Fruit fly (Drosophila melanogaster) whole organism, embryonic: ENCODE measurements around the gene CG16985.

ENCODE experiments used
- CG10543 ChIP-seq: fragments of 200-800 bp; sonication (Bioruptor generic); optimal IDR thresholded peaks from 3 replicates; lab custom pipeline; 2017; ENCODE audit warnings: missing biosample characterization, mild to moderate bottlenecking, missing genetic modification characterization, moderate library complexity
- CG10979 ChIP-seq: fragments of 200-800 bp; sonication (Bioruptor generic); optimal IDR thresholded peaks from 2 replicates; lab custom pipeline; 2018; ENCODE audit warnings: missing biosample characterization, mild to moderate bottlenecking, missing genetic modification characterization, moderate library complexity
- CG11695 ChIP-seq: fragments of 200-800 bp; sonication (Bioruptor generic); IDR thresholded peaks from 3 replicates; pipeline ENCODE4 v1.3.6; 2022; ENCODE audit warnings: missing biosample characterization, missing genetic modification characterization
- CG12155 ChIP-seq: fragments of 200-800 bp; sonication (Bioruptor generic); optimal IDR thresholded peaks from 3 replicates; lab custom pipeline; 2016; ENCODE audit warnings: missing biosample characterization, missing genetic modification characterization
- CG13296 ChIP-seq: fragments of 200-800 bp; sonication (Bioruptor generic); optimal IDR thresholded peaks from 3 replicates; lab custom pipeline; 2018; ENCODE audit warnings: missing biosample characterization, mild to moderate bottlenecking, missing genetic modification characterization
- CG14014 ChIP-seq: fragments of 200-800 bp; sonication (Bioruptor generic); IDR thresholded peaks from 2 replicates; pipeline ENCODE4 v1.3.6; 2022; ENCODE audit warnings: missing biosample characterization, missing genetic modification characterization
- CG1603 ChIP-seq: fragments of 200-800 bp; sonication (Bioruptor generic); optimal IDR thresholded peaks from 2 replicates; lab custom pipeline; 2019; ENCODE audit warnings: missing biosample characterization, mild to moderate bottlenecking, missing genetic modification characterization, moderate library complexity
- CG30020 ChIP-seq: fragments of 200-800 bp; optimal IDR thresholded peaks from 2 replicates; lab custom pipeline; 2019; ENCODE audit warnings: missing biosample characterization, mild to moderate bottlenecking, missing genetic modification characterization, moderate library complexity
- CG30403 ChIP-seq: fragments of 200-800 bp; sonication (Bioruptor generic); optimal IDR thresholded peaks from 3 replicates; lab custom pipeline; 2016; ENCODE audit warnings: missing biosample characterization, missing genetic modification characterization
- CG34422 ChIP-seq: fragments of 200-800 bp; sonication (Bioruptor generic); IDR thresholded peaks from 3 replicates; pipeline ENCODE4 v1.3.6; 2022; ENCODE audit warnings: missing biosample characterization, missing genetic modification characterization
- CG4282 ChIP-seq: fragments of 200-800 bp; sonication (Bioruptor generic); optimal IDR thresholded peaks from 2 replicates; lab custom pipeline; 2016; ENCODE audit warnings: missing biosample characterization, missing genetic modification characterization
- CG6272 ChIP-seq: fragments of 200-800 bp; sonication (Bioruptor generic); IDR thresholded peaks from 2 replicates; pipeline ENCODE4 v1.3.6; 2022; ENCODE audit warnings: missing biosample characterization, missing genetic modification characterization
- CG6683 ChIP-seq: fragments of 200-800 bp; sonication (Bioruptor generic); optimal IDR thresholded peaks from 2 replicates; lab custom pipeline; 2017; ENCODE audit warnings: missing biosample characterization, mild to moderate bottlenecking, missing genetic modification characterization, missing genetic modification reagents
- CG6689 ChIP-seq: fragments of 200-800 bp; sonication (Bioruptor generic); IDR thresholded peaks from 2 replicates; pipeline ENCODE4 v1.3.6; 2022; ENCODE audit warnings: missing biosample characterization, missing genetic modification characterization
- CG7745 ChIP-seq: fragments of 200-800 bp; sonication (Bioruptor generic); optimal IDR thresholded peaks from 2 replicates; lab custom pipeline; 2018; ENCODE audit warnings: missing biosample characterization, mild to moderate bottlenecking, missing genetic modification characterization, moderate library complexity
- CG7963 ChIP-seq: fragments of 200-800 bp; sonication (Bioruptor generic); IDR thresholded peaks from 3 replicates; pipeline ENCODE4 v1.3.6; 2022; ENCODE audit warnings: missing biosample characterization, missing genetic modification characterization; ENCODE audit not compliant: partially characterized antibody
- CTCF ChIP-seq: fragments of 200-800 bp; sonication (Bioruptor generic); optimal IDR thresholded peaks from 2 replicates; lab custom pipeline; 2017; ENCODE audit warnings: missing biosample characterization, mild to moderate bottlenecking, missing genetic modification characterization, moderate library complexity
- Elba2 ChIP-seq: fragments of 200-800 bp; sonication (Bioruptor generic); optimal IDR thresholded peaks from 3 replicates; lab custom pipeline; 2016; ENCODE audit warnings: missing biosample characterization, missing genetic modification characterization
- HLHmδ ChIP-seq: fragments of 200-800 bp; sonication (Bioruptor generic); optimal IDR thresholded peaks from 2 replicates; lab custom pipeline; 2018; ENCODE audit warnings: missing biosample characterization, mild to moderate bottlenecking, missing genetic modification characterization, moderate library complexity
- Med ChIP-seq: fragments of 200-800 bp; sonication (Bioruptor generic); peaks from one replicate; lab custom pipeline; 2016; ENCODE audit warnings: missing biosample characterization, missing genetic modification characterization, mild to moderate bottlenecking, inconsistent platforms, moderate library complexity
- Pdp1 ChIP-seq, 2 experiments: fragments of 200-800 bp; sonication (Bioruptor generic); optimal IDR thresholded peaks; 3 replicates each; lab custom pipeline; 2016; ENCODE audit warnings: missing biosample characterization in 2 of 2, missing genetic modification characterization in 2 of 2, mild to moderate bottlenecking in 1 of 2, moderate library complexity in 1 of 2
- Poxn ChIP-seq: fragments of 200-800 bp; sonication (Bioruptor generic); IDR thresholded peaks from 2 replicates; pipeline ENCODE4 v1.3.6; 2022; ENCODE audit warnings: missing biosample characterization, missing genetic modification characterization
- Ravus ChIP-seq: fragments of 200-800 bp; sonication (Bioruptor generic); IDR thresholded peaks from 2 replicates; pipeline ENCODE4 v1.3.6; 2022; ENCODE audit warnings: missing biosample characterization, missing genetic modification characterization
- Sin3A ChIP-seq: fragments of >200 bp; optimal IDR thresholded peaks from 2 replicates; lab custom pipeline; 2018
- Sry-β ChIP-seq: fragments of 200-800 bp; sonication (Bioruptor generic); optimal IDR thresholded peaks from 2 replicates; lab custom pipeline; 2018; ENCODE audit warnings: missing biosample characterization, mild to moderate bottlenecking, missing genetic modification characterization, moderate library complexity
- aop ChIP-seq: fragments of 200-800 bp; sonication (Bioruptor generic); IDR thresholded peaks from 2 replicates; pipeline ENCODE4 v1.3.6; 2022; ENCODE audit warnings: missing biosample characterization, missing genetic modification characterization
- ap ChIP-seq: fragments of 200-800 bp; sonication (Bioruptor generic); IDR thresholded peaks from 2 replicates; pipeline ENCODE4 v1.3.6; 2022; ENCODE audit warnings: missing biosample characterization, missing genetic modification characterization
- ase ChIP-seq: fragments of 200-800 bp; sonication (Bioruptor generic); IDR thresholded peaks from 3 replicates; pipeline ENCODE4 v1.3.6; 2022; ENCODE audit warnings: missing biosample characterization, missing genetic modification characterization
- bowl ChIP-seq: fragments of 200-800 bp; sonication (Bioruptor generic); IDR thresholded peaks from 2 replicates; pipeline ENCODE4 v1.3.6; 2022; ENCODE audit warnings: missing biosample characterization, missing genetic modification characterization
- caup ChIP-seq: fragments of 200-800 bp; sonication (Bioruptor generic); optimal IDR thresholded peaks from 3 replicates; lab custom pipeline; 2017; ENCODE audit warnings: missing biosample characterization, mild to moderate bottlenecking, missing genetic modification characterization, moderate library complexity; ENCODE audit not compliant: severe bottlenecking
- dmrt99B ChIP-seq: fragments of 200-800 bp; sonication (Bioruptor generic); optimal IDR thresholded peaks from 2 replicates; lab custom pipeline; 2018; ENCODE audit warnings: missing biosample characterization, mild to moderate bottlenecking, missing genetic modification characterization, moderate library complexity
- fd3F ChIP-seq: fragments of 200-800 bp; sonication (Bioruptor generic); optimal IDR thresholded peaks from 2 replicates; lab custom pipeline; 2018; ENCODE audit warnings: missing biosample characterization, mild to moderate bottlenecking, missing genetic modification characterization, moderate library complexity
- gem ChIP-seq: fragments of 200-800 bp; sonication (Bioruptor generic); optimal IDR thresholded peaks from 2 replicates; lab custom pipeline; 2019; ENCODE audit warnings: missing biosample characterization, mild to moderate bottlenecking, missing genetic modification characterization, moderate library complexity
- her ChIP-seq: fragments of 200-800 bp; sonication (Bioruptor generic); optimal IDR thresholded peaks from 2 replicates; lab custom pipeline; 2016; ENCODE audit warnings: missing biosample characterization, missing genetic modification characterization
- hkb ChIP-seq, 2 experiments: fragments of 200-800 bp in 1 of 2; fragments of >200 bp in 1 of 2; sonication (Bioruptor generic) in 1 of 2; IDR thresholded peaks in 1 of 2; optimal IDR thresholded peaks in 1 of 2; 2 replicates each; pipeline versions ENCODE4 v1.3.6 to Lab custom; 2017 to 2022; ENCODE audit warnings: missing biosample characterization in 1 of 2, missing genetic modification characterization in 1 of 2
- kay ChIP-seq: fragments of 200-800 bp; sonication (Bioruptor generic); optimal IDR thresholded peaks from 2 replicates; lab custom pipeline; 2016; ENCODE audit warnings: missing biosample characterization, missing genetic modification characterization
- lov ChIP-seq, 2 experiments: fragments of 200-800 bp in 1 of 2; fragments of >200 bp in 1 of 2; sonication (Bioruptor generic) in 1 of 2; IDR thresholded peaks in 1 of 2; optimal IDR thresholded peaks in 1 of 2; 2 replicates in 1 of 2; 3 replicates in 1 of 2; pipeline versions ENCODE4 v1.3.6 to Lab custom; 2017 to 2022; ENCODE audit warnings: missing biosample characterization in 1 of 2, missing genetic modification characterization in 1 of 2
- nom ChIP-seq: fragments of 200-800 bp; sonication (Bioruptor generic); optimal IDR thresholded peaks from 2 replicates; lab custom pipeline; 2017; ENCODE audit warnings: missing biosample characterization, missing genetic modification characterization, mild to moderate bottlenecking, moderate library complexity, missing genetic modification reagents
- peb ChIP-seq: fragments of 200-800 bp; sonication (Bioruptor generic); IDR thresholded peaks from 2 replicates; pipeline ENCODE4 v1.3.6; 2022; ENCODE audit warnings: missing biosample characterization, missing genetic modification characterization
- repo ChIP-seq: fragments of 200-800 bp; sonication (Bioruptor generic); optimal IDR thresholded peaks from 2 replicates; lab custom pipeline; 2016; ENCODE audit warnings: missing biosample characterization, missing genetic modification characterization
- sc ChIP-seq, 3 experiments: fragments of >200 bp in 2 of 3; fragments of 200-800 bp in 1 of 3; sonication (Bioruptor generic) in 1 of 3; optimal IDR thresholded peaks; 2 replicates in 2 of 3; 3 replicates in 1 of 3; lab custom pipeline; 2017; ENCODE audit warnings: mild to moderate bottlenecking in 1 of 3, missing biosample characterization in 1 of 3, missing genetic modification characterization in 1 of 3, missing genetic modification reagents in 1 of 3
- slou ChIP-seq: fragments of 200-800 bp; sonication (Bioruptor generic); optimal IDR thresholded peaks from 3 replicates; lab custom pipeline; 2016; ENCODE audit warnings: missing biosample characterization, missing genetic modification characterization
- toy ChIP-seq: fragments of 200-800 bp; sonication (Bioruptor generic); IDR thresholded peaks from 2 replicates; pipeline ENCODE4 v1.3.6; 2022; ENCODE audit warnings: missing biosample characterization, missing genetic modification characterization
- unpg ChIP-seq: fragments of 200-800 bp; sonication (Bioruptor generic); optimal IDR thresholded peaks from 3 replicates; lab custom pipeline; 2018; ENCODE audit warnings: missing biosample characterization, mild to moderate bottlenecking, missing genetic modification characterization, moderate library complexity
- zen2 ChIP-seq: fragments of 200-800 bp; sonication (Bioruptor generic); IDR thresholded peaks from 3 replicates; pipeline ENCODE4 v1.3.6; 2022; ENCODE audit warnings: missing biosample characterization, missing genetic modification characterization; ENCODE audit not compliant: partially characterized antibody

CG16985 gene

dm6 chr3L:2643324-2643723 is 44.2 kb downstream of the CG16985 start, which contains the start of gene CG14949:
TSS of gene CG14949 (minus strand) at chr3L:2643424.
- TF ChIP-seq Med (GFP tag; lab: Kevin White, UChicago) = peak; percentile 1
- TF ChIP-seq lov (optimal IDR thresholded peaks at IDR 0.05; lab: Kevin White, UChicago) = no peak
- TF ChIP-seq lov (GFP tag; IDR thresholded peaks at IDR 0.05; lab: Robert Waterston, UW) = 0 out of 3 replicates have a peak, but pooled peaks have one; percentile 16
- 0 out of 2 replicates have a peak, but pooled peaks have one; percentile 6 for TF ChIP-seq CG6272
- TF ChIP-seq CG30403 (GFP tag; lab: Kevin White, UChicago) = no peak
- no peak for TF ChIP-seq CG11695
- TF ChIP-seq CG6683 (GFP tag; lab: Kevin White, UChicago) = no peak
- TF ChIP-seq gem = no peak
- TF ChIP-seq aop (GFP tag; lab: Robert Waterston, UW) = no peak

dm6 chr3L:2645068-2645467 is 46.0 kb downstream of the CG16985 start, which contains the start of gene CG1143:
TSS of gene CG1143 (plus strand) at chr3L:2645368.
- TF ChIP-seq HLHmδ (GFP tag; lab: Kevin White, UChicago) = no peak
- TF ChIP-seq her = no peak
- TF ChIP-seq unpg (GFP tag; lab: Kevin White, UChicago) = no peak
- no peak for TF ChIP-seq repo
- no peak for TF ChIP-seq ase (GFP tag; lab: Robert Waterston, UW)
- TF ChIP-seq Ravus (GFP tag; lab: Robert Waterston, UW) = no peak
- no peak for TF ChIP-seq fd3F (GFP tag; lab: Kevin White, UChicago)

DNA sequence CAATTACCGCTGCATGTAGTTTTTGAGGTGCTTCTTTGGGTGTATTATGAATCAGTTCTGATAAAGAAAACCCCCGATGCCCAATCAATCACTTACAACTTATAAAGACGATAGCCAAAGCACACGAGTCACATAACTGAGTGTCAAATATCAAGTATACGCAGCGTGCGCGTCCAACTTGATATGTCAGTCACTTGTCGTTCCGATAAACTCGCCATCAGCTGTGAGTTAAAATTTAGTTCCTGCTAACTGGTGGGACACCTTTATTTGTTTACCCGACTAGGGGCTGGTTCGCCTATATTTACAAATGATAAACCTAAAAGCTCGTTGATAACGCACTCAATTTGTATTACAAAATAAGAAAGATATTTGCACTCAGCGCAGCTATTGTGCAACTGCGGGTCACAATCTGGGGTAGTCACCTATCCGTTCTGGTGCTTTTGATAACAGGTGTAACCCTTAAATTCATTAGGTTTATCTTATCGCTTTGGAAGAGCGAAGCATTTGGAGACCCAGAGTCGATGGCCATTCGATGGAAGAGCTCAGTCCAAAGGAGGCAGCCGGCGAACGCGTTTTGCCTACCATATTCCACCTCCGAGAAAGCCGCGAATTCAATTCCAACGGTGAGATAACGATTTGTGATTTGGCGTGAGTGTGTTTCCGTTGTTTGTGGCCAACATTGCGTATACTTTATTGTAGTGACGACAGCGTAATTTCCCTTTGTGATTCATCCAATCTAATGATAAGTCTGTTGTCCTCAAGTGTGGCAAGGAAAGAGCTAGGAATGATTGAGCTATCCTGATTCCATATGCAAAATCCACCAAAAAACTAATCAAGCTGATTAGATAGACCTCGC is 48.7 kb downstream of the CG16985 start, which contains the start of gene CG1246:
CG1246 (plus strand) TSS at position 526 of the 856 bp plus-strand sequence.
- TF ChIP-seq CG30403 (GFP tag; lab: Kevin White, UChicago) (no peak), Pdp1 (GFP tag; optimal IDR thresholded peaks at IDR 0.05; lab: Kevin White, UChicago) (peak in 1 of 2 experiments; percentile 96), toy (GFP tag; lab: Robert Waterston, UW) (no peak), slou (GFP tag; lab: Kevin White, UChicago) (no peak), hkb (optimal IDR thresholded peaks at IDR 0.05; lab: Kevin White, UChicago) (no peak), hkb (GFP tag; IDR thresholded peaks at IDR 0.05; lab: Robert Waterston, UW) (peak; percentile 35; the same call in 1 of the 2 replicates), CG6689 (GFP tag; lab: Robert Waterston, UW) (0 out of 2 replicates have a peak, but pooled peaks have one; percentile 5), CG14014 (GFP tag; lab: Robert Waterston, UW) (no peak), ap (GFP tag; lab: Robert Waterston, UW) (no peak), Sry-β (GFP tag; lab: Kevin White, UChicago) (no peak), CG12155 (GFP tag; lab: Kevin White, UChicago) (no peak), CG30020 (tag; lab: Kevin White, UChicago) (no peak), bowl (GFP tag; lab: Robert Waterston, UW) (no peak), Poxn (GFP tag; lab: Robert Waterston, UW) (no peak), CG10543 (GFP tag; lab: Kevin White, UChicago) (peak; percentile 50), dmrt99B (no peak), sc (optimal IDR thresholded peaks at IDR 0.05; lab: Kevin White, UChicago) (no peak), sc (GFP tag; optimal IDR thresholded peaks at IDR 0.05; lab: Kevin White, UChicago) (no peak), CG34422 (GFP tag; lab: Robert Waterston, UW) (no peak), CG1603 (tag; lab: Kevin White, UChicago) (no peak), CG13296 (peak; percentile 26), Elba2 (GFP tag; lab: Kevin White, UChicago) (no peak), nom (no peak), CTCF (no peak), CG7745 (tag; lab: Kevin White, UChicago) (no peak), caup (GFP tag; lab: Kevin White, UChicago) (peak; percentile 29), CG4282 (GFP tag; lab: Kevin White, UChicago) (no peak), Sin3A (lab: Kevin White, UChicago) (no peak), CG7963 (GFP tag; lab: Robert Waterston, UW) (no peak), kay (GFP tag; lab: Kevin White, UChicago) (no peak), peb (GFP tag; lab: Robert Waterston, UW) (no peak), CG10979 (peak; percentile 8), zen2 (GFP tag; lab: Robert Waterston, UW) (0 out of 3 replicates have a peak, but pooled peaks have one; percentile 12)
